Fruit fly (Drosophila melanogaster) whole organism, embryonic: ENCODE results near the gene Vha100-2.

ENCODE experiments used
- Atf6 ChIP-seq: fragments of 200-800 bp; sonication (Bioruptor generic); IDR thresholded peaks from 2 replicates; pipeline ENCODE4 v1.3.6; 2022; ENCODE audit warnings: missing biosample characterization, missing genetic modification characterization
- Bteb2 ChIP-seq: fragments of 200-800 bp; sonication (Bioruptor generic); optimal IDR thresholded peaks from 2 replicates; lab custom pipeline; 2016; ENCODE audit warnings: missing biosample characterization, missing genetic modification characterization
- CG10147 ChIP-seq: fragments of 200-800 bp; sonication (Bioruptor generic); optimal IDR thresholded peaks from 2 replicates; lab custom pipeline; 2019; ENCODE audit warnings: missing biosample characterization, mild to moderate bottlenecking, missing genetic modification characterization, moderate library complexity
- CG10565 ChIP-seq: fragments of 200-800 bp; sonication (Bioruptor generic); optimal IDR thresholded peaks from 3 replicates; lab custom pipeline; 2016; ENCODE audit warnings: missing biosample characterization, mild to moderate bottlenecking, missing genetic modification characterization
- CG12236 ChIP-seq: fragments of 200-800 bp; sonication (Bioruptor generic); optimal IDR thresholded peaks from 2 replicates; lab custom pipeline; 2016; ENCODE audit warnings: missing biosample characterization, missing genetic modification characterization
- CG13775 ChIP-seq: fragments of 200-800 bp; sonication (Bioruptor generic); optimal IDR thresholded peaks from 3 replicates; lab custom pipeline; 2017; ENCODE audit warnings: missing biosample characterization, mild to moderate bottlenecking, missing genetic modification characterization
- CG14014 ChIP-seq: fragments of 200-800 bp; sonication (Bioruptor generic); IDR thresholded peaks from 2 replicates; pipeline ENCODE4 v1.3.6; 2022; ENCODE audit warnings: missing biosample characterization, missing genetic modification characterization
- CG16779 ChIP-seq: fragments of 200-800 bp; sonication (Bioruptor generic); IDR thresholded peaks from 2 replicates; pipeline ENCODE4 v1.3.6; 2022; ENCODE audit warnings: missing biosample characterization, missing genetic modification characterization
- CG2202 ChIP-seq: fragments of 200-800 bp; sonication (Bioruptor generic); optimal IDR thresholded peaks from 2 replicates; lab custom pipeline; 2018; ENCODE audit warnings: missing biosample characterization, mild to moderate bottlenecking, missing genetic modification characterization
- CG2875 ChIP-seq: fragments of 200-800 bp; sonication (Bioruptor generic); optimal IDR thresholded peaks from 2 replicates; lab custom pipeline; 2017; ENCODE audit warnings: missing biosample characterization, mild to moderate bottlenecking, missing genetic modification characterization, missing genetic modification reagents
- CG30403 ChIP-seq: fragments of 200-800 bp; sonication (Bioruptor generic); optimal IDR thresholded peaks from 3 replicates; lab custom pipeline; 2016; ENCODE audit warnings: missing biosample characterization, missing genetic modification characterization
- CG6791 ChIP-seq: fragments of 200-800 bp; sonication (Bioruptor generic); IDR thresholded peaks from 3 replicates; pipeline ENCODE4 v1.3.6; 2022; ENCODE audit warnings: missing biosample characterization, missing genetic modification characterization; ENCODE audit not compliant: partially characterized antibody
- CG6813 ChIP-seq: fragments of 200-800 bp; sonication (Bioruptor generic); optimal IDR thresholded peaks from 2 replicates; lab custom pipeline; 2017; ENCODE audit warnings: missing biosample characterization, missing genetic modification characterization, mild to moderate bottlenecking, moderate library complexity, missing genetic modification reagents
- CG7271 ChIP-seq: fragments of 200-800 bp; sonication (Bioruptor generic); optimal IDR thresholded peaks from 2 replicates; lab custom pipeline; 2018; ENCODE audit warnings: missing biosample characterization, mild to moderate bottlenecking, missing genetic modification characterization, moderate library complexity
- CG7786 ChIP-seq: fragments of 200-800 bp; sonication (Bioruptor generic); optimal IDR thresholded peaks from 2 replicates; lab custom pipeline; 2016; ENCODE audit warnings: missing biosample characterization, missing genetic modification characterization
- CG8765 ChIP-seq: fragments of 200-800 bp; sonication (Bioruptor generic); IDR thresholded peaks from 2 replicates; pipeline ENCODE4 v1.3.6; 2022; ENCODE audit warnings: missing biosample characterization, missing genetic modification characterization
- Chrac-16 ChIP-seq: fragments of 200-800 bp; sonication (Bioruptor generic); optimal IDR thresholded peaks from 3 replicates; lab custom pipeline; 2016; ENCODE audit warnings: missing biosample characterization, missing genetic modification characterization
- D19B ChIP-seq: fragments of 200-800 bp; sonication (Bioruptor generic); optimal IDR thresholded peaks from 2 replicates; lab custom pipeline; 2017; ENCODE audit warnings: missing biosample characterization, mild to moderate bottlenecking, missing genetic modification characterization
- Dip3 ChIP-seq: fragments of 200-800 bp; sonication (Bioruptor generic); optimal IDR thresholded peaks from 3 replicates; lab custom pipeline; 2016; ENCODE audit warnings: missing biosample characterization, missing genetic modification characterization
- H15 ChIP-seq: fragments of 200-800 bp; sonication (Bioruptor generic); IDR thresholded peaks from 3 replicates; pipeline ENCODE4 v1.3.6; 2022; ENCODE audit warnings: missing biosample characterization, missing genetic modification characterization
- Hmr ChIP-seq: fragments of 200-800 bp; sonication (Bioruptor generic); optimal IDR thresholded peaks from 3 replicates; lab custom pipeline; 2017; ENCODE audit warnings: mild to moderate bottlenecking, missing biosample characterization, missing genetic modification reagents, missing genetic modification characterization
- Hr78 ChIP-seq, 2 experiments: fragments of 200-800 bp in 1 of 2; fragments of >200 bp in 1 of 2; sonication (Bioruptor generic) in 1 of 2; optimal IDR thresholded peaks; 2 replicates each; lab custom pipeline; 2017 to 2019; ENCODE audit warnings: missing biosample characterization in 2 of 2, missing genetic modification characterization in 2 of 2, mild to moderate bottlenecking in 1 of 2, moderate library complexity in 1 of 2
- Lim3 ChIP-seq: fragments of 200-800 bp; sonication (Bioruptor generic); IDR thresholded peaks from 2 replicates; pipeline ENCODE4 v1.3.6; 2022; ENCODE audit warnings: missing biosample characterization, missing genetic modification characterization
- Med ChIP-seq: fragments of 200-800 bp; sonication (Bioruptor generic); peaks from one replicate; lab custom pipeline; 2016; ENCODE audit warnings: missing biosample characterization, missing genetic modification characterization, mild to moderate bottlenecking, inconsistent platforms, moderate library complexity
- NC2β ChIP-seq: fragments of 200-800 bp; sonication (Bioruptor generic); optimal IDR thresholded peaks from 2 replicates; lab custom pipeline; 2016; ENCODE audit warnings: missing biosample characterization, missing genetic modification characterization
- Oaz ChIP-seq: fragments of 200-800 bp; sonication (Bioruptor generic); IDR thresholded peaks from 2 replicates; pipeline ENCODE4 v1.3.6; 2022; ENCODE audit warnings: missing biosample characterization, missing genetic modification characterization
- Sin3A ChIP-seq: fragments of >200 bp; optimal IDR thresholded peaks from 2 replicates; lab custom pipeline; 2018
- aop ChIP-seq: fragments of 200-800 bp; sonication (Bioruptor generic); IDR thresholded peaks from 2 replicates; pipeline ENCODE4 v1.3.6; 2022; ENCODE audit warnings: missing biosample characterization, missing genetic modification characterization
- ato ChIP-seq: fragments of 200-800 bp; sonication (Bioruptor generic); IDR thresholded peaks from 2 replicates; pipeline ENCODE4 v1.3.6; 2022; ENCODE audit warnings: missing biosample characterization, missing genetic modification characterization; ENCODE audit not compliant: partially characterized antibody
- cas ChIP-seq: fragments of 200-800 bp; sonication (Bioruptor generic); IDR thresholded peaks from 2 replicates; pipeline ENCODE4 v1.3.6; 2022; ENCODE audit warnings: missing biosample characterization, missing genetic modification characterization
- caup ChIP-seq: fragments of 200-800 bp; sonication (Bioruptor generic); optimal IDR thresholded peaks from 3 replicates; lab custom pipeline; 2017; ENCODE audit warnings: missing biosample characterization, mild to moderate bottlenecking, missing genetic modification characterization, moderate library complexity; ENCODE audit not compliant: severe bottlenecking
- croc ChIP-seq: fragments of 200-800 bp; sonication (Bioruptor generic); conservative IDR thresholded peaks from 3 replicates; pipeline ENCODE4 v1.3.6; 2022; ENCODE audit warnings: missing biosample characterization, missing genetic modification characterization
- dimm ChIP-seq: fragments of 200-800 bp; sonication (Bioruptor generic); IDR thresholded peaks from 2 replicates; pipeline ENCODE4 v1.3.6; 2022; ENCODE audit warnings: missing biosample characterization, missing genetic modification characterization
- en ChIP-seq: fragments of 200-800 bp; sonication (Bioruptor generic); optimal IDR thresholded peaks from 2 replicates; lab custom pipeline; 2016; ENCODE audit warnings: missing biosample characterization, missing genetic modification characterization
- exex ChIP-seq: fragments of 200-800 bp; sonication (Bioruptor generic); optimal IDR thresholded peaks from 4 replicates; lab custom pipeline; 2018; ENCODE audit warnings: missing biosample characterization, mild to moderate bottlenecking, missing genetic modification characterization, moderate library complexity
- gsb-n ChIP-seq: fragments of 200-800 bp; sonication (Bioruptor generic); optimal IDR thresholded peaks from 3 replicates; lab custom pipeline; 2018; ENCODE audit warnings: missing biosample characterization, mild to moderate bottlenecking, missing genetic modification characterization
- inv ChIP-seq: fragments of 200-800 bp; sonication (Bioruptor generic); IDR thresholded peaks from 2 replicates; pipeline ENCODE4 v1.3.6; 2022; ENCODE audit warnings: missing biosample characterization, missing genetic modification characterization; ENCODE audit not compliant: partially characterized antibody
- kay ChIP-seq: fragments of 200-800 bp; sonication (Bioruptor generic); optimal IDR thresholded peaks from 2 replicates; lab custom pipeline; 2016; ENCODE audit warnings: missing biosample characterization, missing genetic modification characterization
- lmd ChIP-seq: fragments of 200-800 bp; sonication (Bioruptor generic); IDR thresholded peaks from 2 replicates; pipeline ENCODE4 v1.3.6; 2022; ENCODE audit warnings: missing biosample characterization, missing genetic modification characterization
- nau ChIP-seq: fragments of 200-800 bp; sonication (Bioruptor generic); optimal IDR thresholded peaks from 3 replicates; lab custom pipeline; 2017; ENCODE audit warnings: missing biosample characterization, mild to moderate bottlenecking, missing genetic modification characterization, missing genetic modification reagents
- pros ChIP-seq: fragments of 200-800 bp; sonication (Bioruptor generic); optimal IDR thresholded peaks from 3 replicates; lab custom pipeline; 2019; ENCODE audit warnings: missing biosample characterization, mild to moderate bottlenecking, missing genetic modification characterization, moderate library complexity
- sd ChIP-seq: fragments of 200-800 bp; sonication (Bioruptor generic); optimal IDR thresholded peaks from 3 replicates; lab custom pipeline; 2018; ENCODE audit warnings: missing biosample characterization, mild to moderate bottlenecking, missing genetic modification characterization, moderate library complexity
- slbo ChIP-seq: fragments of 200-800 bp; sonication (Bioruptor generic); IDR thresholded peaks from 2 replicates; pipeline ENCODE4 v1.3.6; 2022; ENCODE audit warnings: missing biosample characterization, missing genetic modification characterization
- sqz ChIP-seq: fragments of 200-800 bp; sonication (Bioruptor generic); optimal IDR thresholded peaks from 3 replicates; lab custom pipeline; 2018; ENCODE audit warnings: missing biosample characterization, mild to moderate bottlenecking, missing genetic modification characterization
- sr ChIP-seq: fragments of 200-800 bp; sonication (Bioruptor generic); IDR thresholded peaks from 3 replicates; pipeline ENCODE4 v1.3.6; 2022; ENCODE audit warnings: missing biosample characterization, missing genetic modification characterization
- stwl ChIP-seq: fragments of 200-800 bp; sonication (Bioruptor generic); optimal IDR thresholded peaks from 3 replicates; lab custom pipeline; 2018; ENCODE audit warnings: missing biosample characterization, mild to moderate bottlenecking, missing genetic modification characterization, moderate library complexity
- sug ChIP-seq: fragments of 200-800 bp; optimal IDR thresholded peaks from 2 replicates; lab custom pipeline; 2019; ENCODE audit warnings: missing biosample characterization, mild to moderate bottlenecking, missing genetic modification characterization, moderate library complexity
- tup ChIP-seq: fragments of 200-800 bp; sonication (Bioruptor generic); optimal IDR thresholded peaks from 2 replicates; lab custom pipeline; 2016; ENCODE audit warnings: missing biosample characterization, mild to moderate bottlenecking, missing genetic modification characterization, moderate library complexity

Gene Vha100-2

dm6 chr3R:18402549-18403429, 3.8 kb upstream of the Vha100-2 start, which contains the start of the genes Wdr37 and koko (continued):
- TF ChIP-seq caup (GFP tag; lab: Kevin White, UChicago) (peak; percentile 94), nau (peak; percentile 83), Lim3 (GFP tag; lab: Robert Waterston, UW) (peak; percentile 85), gsb-n (tag; lab: Kevin White, UChicago) (peak; percentile 99), exex (peak; percentile 85), inv (GFP tag; lab: Robert Waterston, UW) (peak; percentile 54; the same call in 1 of the 2 replicates), Bteb2 (GFP tag; lab: Kevin White, UChicago) (peak; percentile 70), Hmr (peak; percentile 96), CG30403 (GFP tag; lab: Kevin White, UChicago) (peak; percentile 98), Med (peak; percentile 94), kay (peak; percentile 94), NC2β (GFP tag; lab: Kevin White, UChicago) (peak; percentile 78), dimm (GFP tag; lab: Robert Waterston, UW) (peak; percentile 95), CG6791 (peak; percentile 55; the same call in 2 of the 3 replicates), CG16779 (GFP tag; lab: Robert Waterston, UW) (no peak), CG2202 (tag; lab: Kevin White, UChicago) (peak; percentile 91), CG14014 (peak; percentile 98), Hr78 (GFP tag; optimal IDR thresholded peaks at IDR 0.05; lab: Kevin White, UChicago) (peak in 1 of 2 experiments; percentile 79), sug (tag; lab: Kevin White, UChicago) (peak; percentile 94), sqz (GFP tag; lab: Kevin White, UChicago) (peak; percentile 93), CG12236 (GFP tag; lab: Kevin White, UChicago) (peak; percentile 59), croc (GFP tag; lab: Robert Waterston, UW) (peak; percentile 97), aop (GFP tag; lab: Robert Waterston, UW) (peak; percentile 72; the same call in 1 of the 2 replicates), Chrac-16 (GFP tag; lab: Kevin White, UChicago) (peak; percentile 97), H15 (GFP tag; lab: Robert Waterston, UW) (peak; percentile 94), CG7786 (GFP tag; lab: Kevin White, UChicago) (peak; percentile 79), Atf6 (GFP tag; lab: Robert Waterston, UW) (peak; percentile 98), CG10147 (GFP tag; lab: Kevin White, UChicago) (peak; percentile 94), stwl (tag; lab: Kevin White, UChicago) (peak; percentile 94), tup (GFP tag; lab: Kevin White, UChicago) (peak; percentile 63), D19B (peak; percentile 80), CG2875 (peak; percentile 90), CG13775 (peak; percentile 98), pros (GFP tag; lab: Kevin White, UChicago) (peak; percentile 57), sr (GFP tag; lab: Robert Waterston, UW) (peak; percentile 50; the same call in 1 of the 3 replicates), Sin3A (lab: Kevin White, UChicago) (peak; percentile 1), slbo (peak; percentile 99), Dip3 (GFP tag; lab: Kevin White, UChicago) (peak; percentile 70), en (peak; percentile 40), CG10565 (GFP tag; lab: Kevin White, UChicago) (peak; percentile 56), ato (GFP tag; lab: Robert Waterston, UW) (peak; percentile 52; the same call in 1 of the 2 replicates), sd (tag; lab: Kevin White, UChicago) (peak; percentile 89), cas (peak; percentile 94), Oaz (GFP tag; lab: Robert Waterston, UW) (peak; percentile 89), CG6813 (GFP tag; lab: Kevin White, UChicago) (peak; percentile 88), CG7271 (tag; lab: Kevin White, UChicago) (peak; percentile 98), lmd (GFP tag; lab: Robert Waterston, UW) (peak; percentile 98), CG8765 (GFP tag; lab: Robert Waterston, UW) (peak; percentile 90)
